Worm (Caenorhabditis elegans): Measurements from ENCODE around the gene srt-65.
A peak's percentile ranks its signal among the peaks of the same experiment; 100 is the strongest.

srt-65 gene

DNA sequence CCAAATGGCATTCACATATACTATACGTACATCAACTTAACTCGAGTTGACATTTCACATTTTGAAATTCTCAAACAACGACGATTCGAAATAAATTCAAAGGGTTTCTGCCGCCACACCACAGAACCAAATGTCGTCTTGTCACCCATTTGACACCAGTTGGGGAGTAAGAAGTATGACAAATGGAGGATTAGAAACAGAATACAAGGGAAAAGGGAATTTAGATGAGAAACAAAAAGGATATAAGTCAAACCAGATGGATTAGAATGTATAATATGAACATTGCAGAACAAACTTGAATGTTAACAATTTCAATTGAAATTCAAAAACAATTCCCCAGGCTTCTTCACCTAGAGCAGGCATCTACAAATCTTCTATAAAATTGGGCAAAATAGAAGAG, 29.0 kb upstream of the srt-65 start:
- TF ChIP-seq tbx-2 (tag; optimal IDR thresholded peaks at IDR 0.05) = no peak
- peak; percentile 1 for TF ChIP-seq unc-30 (tag; optimal IDR thresholded peaks at IDR 0.05)
- peak; percentile 62 for TF ChIP-seq dsc-1 (tag; optimal IDR thresholded peaks at IDR 0.05)

DNA sequence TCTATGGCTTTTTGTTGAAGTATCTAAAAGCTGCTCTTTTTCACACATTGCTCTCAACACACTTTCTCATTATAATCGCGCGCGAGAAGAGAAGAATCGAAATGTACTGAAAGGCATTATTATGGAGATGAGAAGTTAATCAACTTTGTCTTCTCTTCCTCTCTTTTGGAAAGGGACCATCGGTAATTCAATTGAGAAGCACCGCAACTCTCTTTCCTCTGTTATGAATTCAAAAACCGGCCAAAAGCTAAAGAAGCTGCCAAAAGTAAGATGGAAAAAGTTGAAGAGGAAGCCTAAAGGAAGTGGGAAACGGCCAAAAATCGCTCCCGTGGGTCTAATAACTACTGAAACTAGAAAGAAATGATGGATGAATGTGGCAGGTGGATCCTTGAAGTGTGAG, 27.5 kb upstream of the srt-65 start:
- TF ChIP-seq ces-1 (GFP tag; optimal IDR thresholded peaks at IDR 0.05) (peak; percentile 76), nhr-20 (tag; optimal IDR thresholded peaks at IDR 0.05) (no peak), sup-37 (GFP tag; optimal IDR thresholded peaks at IDR 0.05) (no peak), hpl-2 (GFP tag; optimal IDR thresholded peaks at IDR 0.05) (no peak), dsc-1 (tag; optimal IDR thresholded peaks at IDR 0.05) (no peak), ceh-90 (tag; optimal IDR thresholded peaks at IDR 0.05) (no peak), fkh-10 (GFP tag; optimal IDR thresholded peaks at IDR 0.05) (peak; percentile 44), ceh-63 (GFP tag; optimal IDR thresholded peaks at IDR 0.05) (no peak), nhr-47 (tag; optimal IDR thresholded peaks at IDR 0.05) (peak; percentile 3), hlh-17 (GFP tag; optimal IDR thresholded peaks at IDR 0.05; ENCODE audit: borderline replicate concordance) (no peak), ceh-8 (GFP tag; optimal IDR thresholded peaks at IDR 0.05) (peak; percentile 31), lin-35 (GFP tag; optimal IDR thresholded peaks at IDR 0.05) (no peak), fos-1 (tag; optimal IDR thresholded peaks at IDR 0.05) (no peak), grh-1 (GFP tag; IDR thresholded peaks at IDR 0.05) (no peak), mef-2 (tag; optimal IDR thresholded peaks at IDR 0.05) (no peak), lin-14 (GFP tag; optimal IDR thresholded peaks at IDR 0.05) (peak; percentile 49), unc-98 (GFP tag; IDR thresholded peaks at IDR 0.05) (no peak), tbx-2 (tag; optimal IDR thresholded peaks at IDR 0.05) (no peak), nhr-12 (tag; optimal IDR thresholded peaks at IDR 0.05) (no peak), nhr-71 (tag; optimal IDR thresholded peaks at IDR 0.05) (peak; percentile 14), dpl-1 (GFP tag; optimal IDR thresholded peaks at IDR 0.05) (no peak), mdl-1 (tag; optimal IDR thresholded peaks at IDR 0.05) (no peak)

DNA sequence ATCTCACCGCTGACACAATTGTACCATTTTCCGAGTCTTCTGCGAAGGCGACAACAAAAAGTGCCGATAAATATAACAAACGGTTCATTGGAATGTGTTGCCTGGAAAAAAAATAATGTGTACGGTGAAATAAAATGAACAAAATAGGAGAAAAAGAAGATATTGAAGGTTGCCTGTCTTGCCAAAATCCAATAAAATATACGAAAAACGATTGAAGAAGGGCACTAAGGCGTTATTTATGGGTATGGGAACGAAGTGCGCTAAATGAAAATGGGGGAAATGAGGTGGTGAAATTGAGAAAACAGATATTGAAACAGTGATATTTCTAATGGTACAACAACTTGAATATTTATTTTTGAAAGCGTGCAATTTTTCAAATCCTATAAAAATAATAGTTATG, 25.5 kb upstream of the srt-65 start, which contains the start of gene Y47A7.2:
TSS of gene Y47A7.2 (minus strand) at position 101 of the 400 bp plus-strand sequence.
- TF ChIP-seq unc-98 (GFP tag; IDR thresholded peaks at IDR 0.05) (no peak), irx-1 (tag; optimal IDR thresholded peaks at IDR 0.05) (no peak), fkh-8 (tag; optimal IDR thresholded peaks at IDR 0.05) (no peak), xbp-1 (tag; optimal IDR thresholded peaks at IDR 0.05) (no peak), tlp-1 (tag; optimal IDR thresholded peaks at IDR 0.05) (no peak), fkh-4 (tag; optimal IDR thresholded peaks at IDR 0.05; ENCODE audit: borderline replicate concordance) (no peak), vab-15 (tag; optimal IDR thresholded peaks at IDR 0.05) (no peak)

DNA sequence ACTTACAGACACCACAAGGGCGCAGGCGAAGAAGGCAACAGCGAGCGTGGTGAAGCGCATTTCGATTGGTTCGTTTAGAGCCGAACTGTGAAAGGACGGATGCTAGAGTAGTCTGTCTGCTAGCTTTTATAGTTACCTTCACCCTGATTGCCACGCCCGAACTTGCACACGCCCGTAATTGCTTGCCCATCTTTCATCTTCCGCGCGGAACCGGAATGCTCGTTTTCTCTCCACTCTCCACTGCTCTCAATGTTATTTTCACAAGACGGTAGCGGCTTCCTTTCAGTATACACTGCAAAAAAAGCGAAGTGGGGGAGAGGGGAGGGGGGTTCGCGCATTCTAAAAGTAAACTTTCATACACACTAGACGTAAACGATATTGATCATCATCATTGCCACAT, 21.8 kb upstream of the srt-65 start, which contains the start of gene abu-8:
TSS of gene abu-8 (minus strand) at position 101 of the 400 bp plus-strand sequence.
- no peak for TF ChIP-seq egl-27 (tag; optimal IDR thresholded peaks at IDR 0.05)
- no peak for TF ChIP-seq pag-3 (tag; optimal IDR thresholded peaks at IDR 0.05; ENCODE audit: borderline replicate concordance, insufficient read depth)
- no peak for TF ChIP-seq C04F5.9 (tag; optimal IDR thresholded peaks at IDR 0.05)
- no peak for TF ChIP-seq dpl-1 (GFP tag; optimal IDR thresholded peaks at IDR 0.05)
- no peak for TF ChIP-seq snpc-4 (tag; optimal IDR thresholded peaks at IDR 0.05)

DNA sequence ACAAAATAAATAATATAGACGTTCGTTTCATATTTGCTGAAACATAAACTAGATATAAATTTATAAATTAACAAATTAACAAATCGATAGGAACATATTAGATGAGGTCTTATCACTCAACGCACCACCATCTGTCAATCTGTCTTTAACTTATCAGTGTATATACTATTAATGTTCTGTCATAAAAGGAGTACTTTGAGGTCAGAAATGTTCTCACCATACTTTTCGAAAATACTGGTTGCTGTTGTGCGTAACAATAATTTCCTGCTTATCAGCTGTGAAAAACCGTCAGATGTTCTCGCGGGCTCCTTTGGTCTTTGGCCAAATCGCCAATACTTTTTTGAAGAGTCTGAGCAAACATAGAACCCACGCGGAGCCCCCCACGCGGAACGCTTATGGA, 19.8 kb upstream of the srt-65 start, which contains the start of gene C03A7.13:
TSS of gene C03A7.13 (minus strand) at position 43 of the 400 bp plus-strand sequence.
- TF ChIP-seq elt-2 (tag; optimal IDR thresholded peaks at IDR 0.05) = peak; percentile 25
- no peak for TF ChIP-seq lin-35 (GFP tag; optimal IDR thresholded peaks at IDR 0.05)
- TF ChIP-seq jun-1 (tag; optimal IDR thresholded peaks at IDR 0.05) = peak; percentile 8
- no peak for TF ChIP-seq ces-1 (GFP tag; optimal IDR thresholded peaks at IDR 0.05)
- no peak for TF ChIP-seq efl-1 (optimal IDR thresholded peaks at IDR 0.05)
- peak in 1 of 2 experiments; percentile 51 for TF ChIP-seq efl-1 (GFP tag; optimal IDR thresholded peaks at IDR 0.05 in 1 of 2)
